Fruit fly (Drosophila melanogaster) whole organism, embryonic: ENCODE measurements around the gene TBC1d7.

Experiments
- Atf-2 ChIP-seq: fragments of 200-800 bp; sonication (Bioruptor generic); optimal IDR thresholded peaks from 2 replicates; lab custom pipeline; 2016; ENCODE audit warnings: missing biosample characterization, missing genetic modification characterization
- Bgb ChIP-seq: fragments of 200-800 bp; sonication (Bioruptor generic); IDR thresholded peaks from 2 replicates; pipeline ENCODE4 v1.3.6; 2022; ENCODE audit warnings: missing biosample characterization, missing genetic modification characterization; ENCODE audit not compliant: partially characterized antibody
- CG10462 ChIP-seq: fragments of 200-800 bp; sonication (Bioruptor generic); optimal IDR thresholded peaks from 2 replicates; lab custom pipeline; 2016; ENCODE audit warnings: missing biosample characterization, missing genetic modification characterization
- CG11696 ChIP-seq: fragments of 200-800 bp; sonication (Bioruptor generic); IDR thresholded peaks from 2 replicates; pipeline ENCODE4 v1.3.6; 2022; ENCODE audit warnings: missing biosample characterization, missing genetic modification characterization
- CG12219 ChIP-seq: fragments of 200-800 bp; sonication (Bioruptor generic); optimal IDR thresholded peaks from 3 replicates; lab custom pipeline; 2018; ENCODE audit warnings: missing biosample characterization, mild to moderate bottlenecking, missing genetic modification characterization
- CG12942 ChIP-seq: fragments of 200-800 bp; sonication (Bioruptor generic); optimal IDR thresholded peaks from 3 replicates; lab custom pipeline; 2016; ENCODE audit warnings: missing biosample characterization, missing genetic modification characterization
- CG1529 ChIP-seq: fragments of 200-800 bp; sonication (Bioruptor generic); optimal IDR thresholded peaks from 3 replicates; lab custom pipeline; 2018; ENCODE audit warnings: missing biosample characterization, missing genetic modification characterization
- CG15479 ChIP-seq: fragments of 200-800 bp; sonication (Bioruptor generic); optimal IDR thresholded peaks from 3 replicates; lab custom pipeline; 2019; ENCODE audit warnings: missing biosample characterization, mild to moderate bottlenecking, missing genetic modification characterization, moderate library complexity
- CG17612 ChIP-seq: fragments of 200-800 bp; sonication (Bioruptor generic); IDR thresholded peaks from 2 replicates; pipeline ENCODE4 v1.3.6; 2022; ENCODE audit warnings: missing biosample characterization, missing genetic modification characterization
- CG2202 ChIP-seq: fragments of 200-800 bp; sonication (Bioruptor generic); optimal IDR thresholded peaks from 2 replicates; lab custom pipeline; 2018; ENCODE audit warnings: missing biosample characterization, mild to moderate bottlenecking, missing genetic modification characterization
- CG31388 ChIP-seq: fragments of 200-800 bp; sonication (Bioruptor generic); optimal IDR thresholded peaks from 2 replicates; lab custom pipeline; 2016; ENCODE audit warnings: missing biosample characterization, missing genetic modification characterization
- CG34376 ChIP-seq: fragments of 200-800 bp; sonication (Bioruptor generic); optimal IDR thresholded peaks from 2 replicates; lab custom pipeline; 2018; ENCODE audit warnings: missing biosample characterization, mild to moderate bottlenecking, missing genetic modification characterization
- CG3726 ChIP-seq: fragments of 200-800 bp; sonication (Bioruptor generic); IDR thresholded peaks from 3 replicates; pipeline ENCODE4, ENCODE4 v1.3.6; 2022; ENCODE audit warnings: missing biosample characterization, missing genetic modification characterization
- CG3838 ChIP-seq: fragments of 200-800 bp; sonication (Bioruptor generic); optimal IDR thresholded peaks from 3 replicates; lab custom pipeline; 2016; ENCODE audit warnings: missing biosample characterization, missing genetic modification characterization
- CG4854 ChIP-seq: fragments of 200-800 bp; sonication (Bioruptor generic); optimal IDR thresholded peaks from 2 replicates; lab custom pipeline; 2016; ENCODE audit warnings: missing biosample characterization, missing genetic modification characterization, inconsistent platforms
- CG8478 ChIP-seq: fragments of >200 bp; optimal IDR thresholded peaks from 2 replicates; lab custom pipeline; 2018
- CG8944 ChIP-seq: fragments of 200-800 bp; sonication (Bioruptor generic); optimal IDR thresholded peaks from 3 replicates; lab custom pipeline; 2016; ENCODE audit warnings: missing biosample characterization, missing genetic modification characterization
- CG9932 ChIP-seq: fragments of 200-800 bp; sonication (Bioruptor generic); IDR thresholded peaks from 2 replicates; pipeline ENCODE4 v1.3.6; 2022; ENCODE audit warnings: missing biosample characterization, missing genetic modification characterization
- CkIIα-i1 ChIP-seq: fragments of 200-800 bp; sonication (Bioruptor generic); IDR thresholded peaks from 2 replicates; pipeline ENCODE4 v1.3.6; 2022; ENCODE audit warnings: missing biosample characterization, missing genetic modification characterization
- D19B ChIP-seq: fragments of 200-800 bp; sonication (Bioruptor generic); optimal IDR thresholded peaks from 2 replicates; lab custom pipeline; 2017; ENCODE audit warnings: missing biosample characterization, mild to moderate bottlenecking, missing genetic modification characterization
- Dll ChIP-seq: fragments of 200-800 bp; sonication (Bioruptor generic); IDR thresholded peaks from 4 replicates; pipeline ENCODE4 v1.3.6; 2022; ENCODE audit warnings: missing biosample characterization, missing genetic modification characterization; ENCODE audit not compliant: partially characterized antibody
- Doc2 ChIP-seq: fragments of 200-800 bp; sonication (Bioruptor generic); IDR thresholded peaks from 2 replicates; pipeline ENCODE4 v1.3.6; 2022; ENCODE audit warnings: missing biosample characterization, missing genetic modification characterization
- HLH54F ChIP-seq: fragments of 200-800 bp; sonication (Bioruptor generic); optimal IDR thresholded peaks from 3 replicates; lab custom pipeline; 2016; ENCODE audit warnings: missing biosample characterization, missing genetic modification characterization
- Hr51 ChIP-seq, 2 experiments: fragments of 200-800 bp; sonication (Bioruptor generic); optimal IDR thresholded peaks; 2 replicates in 1 of 2; 3 replicates in 1 of 2; lab custom pipeline; 2016 to 2018; ENCODE audit warnings: missing biosample characterization in 2 of 2, missing genetic modification characterization in 2 of 2, mild to moderate bottlenecking in 1 of 2, moderate library complexity in 1 of 2
- Meics ChIP-seq: fragments of 200-800 bp; sonication (Bioruptor generic); optimal IDR thresholded peaks from 2 replicates; lab custom pipeline; 2017; ENCODE audit warnings: missing biosample characterization, mild to moderate bottlenecking, missing genetic modification characterization
- Stat92E ChIP-seq, 3 experiments: fragments of >200 bp in 2 of 3; fragments of 200-800 bp in 1 of 3; sonication (Bioruptor generic) in 1 of 3; optimal IDR thresholded peaks; 2 replicates each; lab custom pipeline; 2017 to 2019; ENCODE audit warnings: missing biosample characterization in 3 of 3, missing genetic modification characterization in 3 of 3, mild to moderate bottlenecking in 1 of 3, moderate library complexity in 1 of 3
- Xrp1 ChIP-seq: fragments of 200-800 bp; sonication (Bioruptor generic); IDR thresholded peaks from 2 replicates; pipeline ENCODE4 v1.3.6; 2022; ENCODE audit warnings: missing biosample characterization, missing genetic modification characterization
- ap ChIP-seq: fragments of 200-800 bp; sonication (Bioruptor generic); IDR thresholded peaks from 2 replicates; pipeline ENCODE4 v1.3.6; 2022; ENCODE audit warnings: missing biosample characterization, missing genetic modification characterization
- ato ChIP-seq: fragments of 200-800 bp; sonication (Bioruptor generic); IDR thresholded peaks from 2 replicates; pipeline ENCODE4 v1.3.6; 2022; ENCODE audit warnings: missing biosample characterization, missing genetic modification characterization; ENCODE audit not compliant: partially characterized antibody
- br ChIP-seq: fragments of >200 bp; optimal IDR thresholded peaks from 2 replicates; lab custom pipeline; 2017
- cad ChIP-seq: fragments of >200 bp; optimal IDR thresholded peaks from 2 replicates; lab custom pipeline; 2017; ENCODE audit warnings: missing biosample characterization, missing genetic modification characterization
- chif ChIP-seq, 2 experiments: fragments of 200-800 bp; sonication (Bioruptor generic); optimal IDR thresholded peaks; 3 replicates each; lab custom pipeline; 2016; ENCODE audit warnings: missing biosample characterization in 2 of 2, missing genetic modification characterization in 2 of 2
- corto ChIP-seq: fragments of 200-800 bp; sonication (Bioruptor generic); optimal IDR thresholded peaks from 2 replicates; lab custom pipeline; 2016; ENCODE audit warnings: missing biosample characterization, mild to moderate bottlenecking, missing genetic modification characterization, moderate library complexity
- dimm ChIP-seq: fragments of 200-800 bp; sonication (Bioruptor generic); IDR thresholded peaks from 2 replicates; pipeline ENCODE4 v1.3.6; 2022; ENCODE audit warnings: missing biosample characterization, missing genetic modification characterization
- disco-r ChIP-seq: fragments of 200-800 bp; sonication (Bioruptor generic); optimal IDR thresholded peaks from 2 replicates; lab custom pipeline; 2016; ENCODE audit warnings: missing biosample characterization, missing genetic modification characterization
- ems ChIP-seq: fragments of 200-800 bp; sonication (Bioruptor generic); optimal IDR thresholded peaks from 3 replicates; lab custom pipeline; 2016; ENCODE audit warnings: missing biosample characterization, missing genetic modification characterization
- en ChIP-seq: fragments of 200-800 bp; sonication (Bioruptor generic); optimal IDR thresholded peaks from 2 replicates; lab custom pipeline; 2016; ENCODE audit warnings: missing biosample characterization, missing genetic modification characterization
- exex ChIP-seq: fragments of 200-800 bp; sonication (Bioruptor generic); optimal IDR thresholded peaks from 4 replicates; lab custom pipeline; 2018; ENCODE audit warnings: missing biosample characterization, mild to moderate bottlenecking, missing genetic modification characterization, moderate library complexity
- fd3F ChIP-seq: fragments of 200-800 bp; sonication (Bioruptor generic); optimal IDR thresholded peaks from 2 replicates; lab custom pipeline; 2018; ENCODE audit warnings: missing biosample characterization, mild to moderate bottlenecking, missing genetic modification characterization, moderate library complexity
- fd64A ChIP-seq: fragments of 200-800 bp; sonication (Bioruptor generic); optimal IDR thresholded peaks from 3 replicates; lab custom pipeline; 2018; ENCODE audit warnings: missing biosample characterization, mild to moderate bottlenecking, missing genetic modification characterization
- gcm2 ChIP-seq: fragments of 200-800 bp; sonication (Bioruptor generic); optimal IDR thresholded peaks from 2 replicates; lab custom pipeline; 2016; ENCODE audit warnings: missing biosample characterization, missing genetic modification characterization
- gfzf ChIP-seq: fragments of 200-800 bp; sonication (Bioruptor generic); optimal IDR thresholded peaks from 2 replicates; lab custom pipeline; 2016; ENCODE audit warnings: missing biosample characterization, mild to moderate bottlenecking, missing genetic modification characterization, moderate library complexity
- jing ChIP-seq: fragments of 200-800 bp; sonication (Bioruptor generic); optimal IDR thresholded peaks from 2 replicates; lab custom pipeline; 2018; ENCODE audit warnings: missing biosample characterization, mild to moderate bottlenecking, missing genetic modification characterization
- lilli ChIP-seq: fragments of 200-800 bp; sonication (Bioruptor generic); optimal IDR thresholded peaks from 3 replicates; lab custom pipeline; 2016; ENCODE audit warnings: missing biosample characterization, missing genetic modification characterization
- mirr ChIP-seq: fragments of 200-800 bp; sonication (Bioruptor generic); optimal IDR thresholded peaks from 3 replicates; lab custom pipeline; 2018; ENCODE audit warnings: missing biosample characterization, mild to moderate bottlenecking, missing genetic modification characterization
- onecut ChIP-seq: fragments of 200-800 bp; sonication (Bioruptor generic); IDR thresholded peaks from 2 replicates; pipeline ENCODE4 v1.3.6; 2022; ENCODE audit warnings: missing biosample characterization, missing genetic modification characterization
- pzg ChIP-seq: fragments of 200-800 bp; sonication (Bioruptor generic); optimal IDR thresholded peaks from 3 replicates; lab custom pipeline; 2018; ENCODE audit warnings: missing biosample characterization, mild to moderate bottlenecking, missing genetic modification characterization, moderate library complexity
- salm ChIP-seq: fragments of 200-800 bp; sonication (Bioruptor generic); optimal IDR thresholded peaks from 2 replicates; lab custom pipeline; 2018; ENCODE audit warnings: missing biosample characterization, mild to moderate bottlenecking, missing genetic modification characterization
- sug ChIP-seq: fragments of 200-800 bp; optimal IDR thresholded peaks from 2 replicates; lab custom pipeline; 2019; ENCODE audit warnings: missing biosample characterization, mild to moderate bottlenecking, missing genetic modification characterization, moderate library complexity
- tna ChIP-seq: fragments of 200-800 bp; sonication (Bioruptor generic); IDR thresholded peaks from 2 replicates; pipeline ENCODE4 v1.3.6; 2022; ENCODE audit warnings: missing biosample characterization, missing genetic modification characterization; ENCODE audit not compliant: partially characterized antibody
- trh ChIP-seq: fragments of 200-800 bp; sonication (Bioruptor generic); optimal IDR thresholded peaks from 2 replicates; lab custom pipeline; 2016; ENCODE audit warnings: missing biosample characterization, missing genetic modification characterization

The TBC1d7 gene

DNA sequence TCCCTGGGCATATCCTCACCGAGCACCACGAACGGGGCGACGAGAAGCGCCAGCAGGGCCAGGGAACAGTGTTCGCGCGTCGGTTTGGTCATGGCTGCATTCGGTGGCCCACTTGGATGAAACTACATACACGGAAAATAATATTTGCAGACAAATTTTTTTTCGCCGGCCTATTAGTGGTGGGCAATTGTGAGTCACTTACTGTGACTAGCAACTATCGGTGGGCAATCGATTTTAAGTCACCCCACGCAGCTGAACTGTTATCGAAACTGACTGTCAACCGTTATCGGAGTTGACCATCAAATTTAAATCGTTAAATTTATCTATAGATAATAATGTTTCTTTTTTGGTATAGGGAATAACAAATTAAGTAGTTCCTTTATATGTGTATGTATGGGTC, 7.8 kb downstream of the TBC1d7 start, which contains the start of gene CG5510 (continued):
- no peak for TF ChIP-seq CG10462
- no peak for TF ChIP-seq CG2202 (tag; lab: Kevin White, UChicago)
- TF ChIP-seq ato, result peak; percentile 99
- no peak for TF ChIP-seq br (lab: Kevin White, UChicago)
- no peak for TF ChIP-seq CG31388 (GFP tag; lab: Kevin White, UChicago)
- TF ChIP-seq CkIIα-i1 (GFP tag; lab: Robert Waterston, UW), result no peak
- TF ChIP-seq jing (GFP tag; lab: Kevin White, UChicago), result no peak
- TF ChIP-seq fd64A (GFP tag; lab: Kevin White, UChicago), result no peak
- no peak for TF ChIP-seq CG8478 (lab: Kevin White, UChicago)
- peak; percentile 12 for TF ChIP-seq en (GFP tag; lab: Kevin White, UChicago)
- TF ChIP-seq lilli (GFP tag; lab: Kevin White, UChicago), result peak; percentile 70
- peak; percentile 97 for TF ChIP-seq Dll (GFP tag; lab: Robert Waterston, UW)
- TF ChIP-seq chif (GFP tag; optimal IDR thresholded peaks at IDR 0.05; lab: Kevin White, UChicago), result peak; percentile 13 to 48
- TF ChIP-seq mirr (GFP tag; lab: Kevin White, UChicago), result peak; percentile 30
- TF ChIP-seq pzg (GFP tag; lab: Kevin White, UChicago), result peak; percentile 97
- TF ChIP-seq CG12219, result no peak
- TF ChIP-seq HLH54F, result peak; percentile 58
- TF ChIP-seq CG15479 (GFP tag; lab: Kevin White, UChicago), result no peak
- peak; percentile 73 for TF ChIP-seq sug (tag; lab: Kevin White, UChicago)
- TF ChIP-seq gcm2 (GFP tag; lab: Kevin White, UChicago), result no peak
- no peak for TF ChIP-seq CG3726
- TF ChIP-seq salm, result no peak
- TF ChIP-seq ap (GFP tag; lab: Robert Waterston, UW), result peak; percentile 28; the same call in 1 of the 2 replicates
- peak in 1 of 3 experiments; percentile 42 for TF ChIP-seq Stat92E (GFP tag; optimal IDR thresholded peaks at IDR 0.05; lab: Kevin White, UChicago)
- no peak for TF ChIP-seq exex (tag; lab: Kevin White, UChicago)
- no peak for TF ChIP-seq trh (GFP tag; lab: Kevin White, UChicago)
- no peak for TF ChIP-seq CG1529 (GFP tag; lab: Kevin White, UChicago)
- no peak for TF ChIP-seq Atf-2 (GFP tag; lab: Kevin White, UChicago)
- no peak; the same call in 1 of the 2 replicates for TF ChIP-seq Xrp1 (GFP tag; lab: Robert Waterston, UW)
- TF ChIP-seq fd3F (GFP tag; lab: Kevin White, UChicago), result peak; percentile 1
- no peak for TF ChIP-seq D19B (GFP tag; lab: Kevin White, UChicago)
- TF ChIP-seq ems (GFP tag; lab: Kevin White, UChicago), result peak; percentile 71
- peak; percentile 22 for TF ChIP-seq CG34376
- TF ChIP-seq CG3838 (GFP tag; lab: Kevin White, UChicago), result no peak
- TF ChIP-seq CG17612 (GFP tag; lab: Robert Waterston, UW), result no peak
- TF ChIP-seq corto, result no peak
- peak; percentile 26 for TF ChIP-seq CG12942 (GFP tag; lab: Kevin White, UChicago)
- TF ChIP-seq gfzf (GFP tag; lab: Kevin White, UChicago), result peak; percentile 43
- peak; percentile 98 for TF ChIP-seq tna (GFP tag; lab: Robert Waterston, UW)
- TF ChIP-seq Bgb (GFP tag; lab: Robert Waterston, UW), result peak; percentile 99
- TF ChIP-seq cad (GFP tag; lab: Kevin White, UChicago), result no peak
- peak; percentile 21 for TF ChIP-seq Meics (GFP tag; lab: Kevin White, UChicago)
- no peak for TF ChIP-seq CG11696
- peak in 1 of 2 experiments; percentile 56 for TF ChIP-seq Hr51 (GFP tag; optimal IDR thresholded peaks at IDR 0.05; lab: Kevin White, UChicago)
- TF ChIP-seq Doc2 (GFP tag; lab: Robert Waterston, UW), result no peak
- no peak for TF ChIP-seq disco-r (GFP tag; lab: Kevin White, UChicago)
- peak; percentile 40 for TF ChIP-seq CG4854 (GFP tag; lab: Kevin White, UChicago)
- TF ChIP-seq CG8944, result peak; percentile 62
- TF ChIP-seq CG9932 (GFP tag; lab: Robert Waterston, UW), result peak; percentile 86
- peak; percentile 39; the same call in 1 of the 2 replicates for TF ChIP-seq onecut (GFP tag; lab: Robert Waterston, UW)
- TF ChIP-seq dimm (GFP tag; lab: Robert Waterston, UW), result no peak
